Fruit fly (Drosophila melanogaster): Measurements from ENCODE around the gene Oseg5.

The Oseg5 gene

DNA sequence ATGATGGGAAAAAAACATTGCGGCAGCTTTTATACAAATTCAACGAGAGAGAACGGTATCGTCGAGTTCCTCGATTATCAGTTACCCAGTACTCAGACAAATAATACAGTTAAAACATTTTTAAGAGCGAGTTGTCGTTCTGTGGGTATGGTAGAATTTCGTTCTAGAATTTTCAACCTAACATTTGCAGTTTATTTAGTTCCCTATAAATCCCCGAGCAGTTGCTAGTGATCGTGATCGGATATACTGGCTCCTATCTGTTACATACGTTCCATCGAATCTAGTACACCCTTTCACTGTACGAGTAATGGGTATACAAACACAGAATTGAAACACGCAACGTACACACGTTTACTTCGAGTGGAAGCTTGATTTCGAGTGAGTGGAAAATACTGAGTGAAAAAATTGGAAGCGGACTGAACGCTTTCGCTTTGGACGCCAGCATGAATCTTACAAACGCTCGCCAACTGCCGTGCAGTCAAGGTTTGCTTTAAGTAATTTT, 29.2 kb upstream of the Oseg5 start, which contains the start of gene CG9338 (continued):
- TF ChIP-seq CG8119 (GFP tag; IDR thresholded peaks at IDR 0.05) (peak; percentile 78; the same call in 2 of the 3 replicates), CG6276 (GFP tag; optimal IDR thresholded peaks at IDR 0.05) (peak; percentile 87), CG6163 (GFP tag; IDR thresholded peaks at IDR 0.05) (no peak; the same call in 2 of the 3 replicates), Eip75B (GFP tag; optimal IDR thresholded peaks at IDR 0.05) (peak; percentile 80), Ets21C (GFP tag; optimal IDR thresholded peaks at IDR 0.05) (peak; percentile 66), salr (GFP tag; optimal IDR thresholded peaks at IDR 0.05) (peak in 1 of 2 experiments; percentile 53), topi (GFP tag; optimal IDR thresholded peaks at IDR 0.05) (peak; percentile 84), Blimp-1 (GFP tag; optimal IDR thresholded peaks at IDR 0.05) (peak; percentile 83), Eip78C (GFP tag) (peak; percentile 92), spab (GFP tag; optimal IDR thresholded peaks at IDR 0.05) (peak; percentile 67), CG11762 (GFP tag; optimal IDR thresholded peaks at IDR 0.05; ENCODE audit: insufficient read depth) (peak; percentile 78), vri (GFP tag; optimal IDR thresholded peaks at IDR 0.05) (peak; percentile 81), CG32006 (GFP tag; optimal IDR thresholded peaks at IDR 0.05) (peak; percentile 70), CG4318 (GFP tag; optimal IDR thresholded peaks at IDR 0.05) (peak; percentile 28), Hr4 (GFP tag; optimal IDR thresholded peaks at IDR 0.05) (peak; percentile 77), Gug (GFP tag; IDR thresholded peaks at IDR 0.05) (peak; percentile 87), ss (GFP tag; optimal IDR thresholded peaks at IDR 0.05) (peak in 1 of 2 experiments; percentile 88), achi (GFP tag; optimal IDR thresholded peaks at IDR 0.05) (peak; percentile 70), Eip93F (GFP tag; optimal IDR thresholded peaks at IDR 0.05) (no peak), dsx (GFP tag; optimal IDR thresholded peaks at IDR 0.05; ENCODE audit: poor library complexity, severe bottlenecking) (no peak)

DNA sequence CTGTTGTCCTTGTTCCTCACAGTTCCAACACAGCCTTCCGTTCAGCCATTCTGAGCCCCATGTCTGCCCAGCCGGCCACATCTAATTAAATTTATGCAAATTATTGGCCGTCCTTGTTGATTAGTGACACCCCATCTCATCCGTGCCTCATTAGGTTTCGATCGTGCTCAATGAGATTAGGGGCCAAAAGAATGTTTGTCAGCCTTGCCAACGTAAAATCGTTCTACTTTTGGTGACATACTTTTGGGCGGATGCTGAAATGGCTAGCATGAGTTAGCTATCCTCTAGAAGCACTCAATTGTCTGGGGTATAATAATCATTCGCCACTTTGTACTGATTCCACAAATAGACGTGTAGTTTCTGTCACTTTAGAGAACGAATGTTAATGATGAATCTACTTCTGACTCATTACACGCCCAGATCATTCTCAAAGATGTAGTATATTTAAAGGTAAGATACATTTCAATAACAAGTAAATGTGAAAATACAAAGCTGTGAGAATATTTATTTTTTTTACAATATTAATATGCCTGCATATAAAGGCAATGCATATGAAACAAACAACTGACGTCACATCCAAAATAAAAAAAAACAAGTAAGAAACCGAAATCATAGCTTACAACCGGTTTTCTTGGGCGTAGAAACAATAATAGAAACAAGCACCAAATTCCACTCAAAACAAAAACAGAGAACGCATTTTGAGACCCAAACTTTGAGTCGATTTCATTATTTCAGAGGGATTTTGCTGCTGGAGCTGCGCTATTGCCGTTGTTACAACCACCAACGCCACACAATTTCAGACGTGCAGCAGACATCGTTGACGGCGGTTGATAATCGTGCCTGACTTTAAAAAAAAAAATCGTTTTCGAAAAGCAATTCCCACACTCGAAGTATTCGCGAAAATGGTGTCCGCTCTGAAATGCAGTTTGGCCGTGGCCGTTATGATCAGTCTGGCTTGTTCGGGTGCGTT, 23.0 kb upstream of the Oseg5 start, which contains the start of gene bero:
TSS of gene bero (plus strand) at position 325 of the 970 bp plus-strand sequence.
- TF ChIP-seq Lpt (GFP tag; optimal IDR thresholded peaks at IDR 0.05) (no peak), Ets96B (tag; optimal IDR thresholded peaks at IDR 0.05) (no peak), CG10669 (GFP tag; optimal IDR thresholded peaks at IDR 0.05) (no peak), fkh (GFP tag; optimal IDR thresholded peaks at IDR 0.05) (peak; percentile 7), CG8119 (GFP tag; IDR thresholded peaks at IDR 0.05) (no peak), CG3032 (tag; optimal IDR thresholded peaks at IDR 0.05) (no peak), fd85E (GFP tag; optimal IDR thresholded peaks at IDR 0.05) (no peak), CG4318 (GFP tag; optimal IDR thresholded peaks at IDR 0.05) (no peak), Sox14 (GFP tag; optimal IDR thresholded peaks at IDR 0.05) (no peak), CG9139 (GFP tag; optimal IDR thresholded peaks at IDR 0.05) (no peak), Sox102F (GFP tag; optimal IDR thresholded peaks at IDR 0.05) (no peak), spab (GFP tag; optimal IDR thresholded peaks at IDR 0.05) (no peak), dac (GFP tag; optimal IDR thresholded peaks at IDR 0.05) (no peak), Eip78C (GFP tag) (peak; percentile 49)

DNA sequence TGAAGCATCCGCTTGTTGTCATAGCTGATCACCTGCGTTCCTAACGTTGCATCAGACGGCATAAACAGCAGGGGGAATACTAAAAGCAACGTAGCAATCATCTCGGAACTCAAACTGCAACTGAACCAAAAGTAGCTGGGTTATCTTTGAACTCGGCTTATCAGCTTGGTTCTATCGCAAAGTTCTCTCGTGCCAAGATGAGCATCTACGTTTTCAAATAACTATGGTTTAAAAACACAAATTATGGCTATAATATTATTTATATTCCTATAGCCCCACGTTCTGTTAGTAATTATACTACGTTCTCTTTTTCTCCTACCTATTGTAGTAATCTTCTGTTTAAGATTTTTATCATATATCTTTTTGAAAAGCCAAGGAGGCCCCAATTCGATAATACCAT, 22.2 kb upstream of the Oseg5 start, which contains the start of gene CG14400:
TSS of gene CG14400 (minus strand) at position 101 of the 400 bp plus-strand sequence.
- TF ChIP-seq Lpt (GFP tag; optimal IDR thresholded peaks at IDR 0.05): no peak
- TF ChIP-seq OdsH (GFP tag; optimal IDR thresholded peaks at IDR 0.05): no peak
- no peak for TF ChIP-seq salr (GFP tag; optimal IDR thresholded peaks at IDR 0.05)
- no peak for TF ChIP-seq cyc (GFP tag; optimal IDR thresholded peaks at IDR 0.05)
- no peak for TF ChIP-seq Hr39 (GFP tag; optimal IDR thresholded peaks at IDR 0.05)
- TF ChIP-seq Ets21C (GFP tag; optimal IDR thresholded peaks at IDR 0.05): no peak
- no peak for TF ChIP-seq CG11902 (GFP tag; optimal IDR thresholded peaks at IDR 0.05)
- TF ChIP-seq fd85E (GFP tag; optimal IDR thresholded peaks at IDR 0.05): no peak
- TF ChIP-seq vri (GFP tag; optimal IDR thresholded peaks at IDR 0.05): no peak
- no peak for TF ChIP-seq CG6792 (GFP tag; optimal IDR thresholded peaks at IDR 0.05)
- TF ChIP-seq lz (GFP tag; optimal IDR thresholded peaks at IDR 0.05): no peak
- TF ChIP-seq CG9139 (GFP tag; optimal IDR thresholded peaks at IDR 0.05): no peak
- no peak for TF ChIP-seq dac (GFP tag; optimal IDR thresholded peaks at IDR 0.05)
- TF ChIP-seq fkh (GFP tag; optimal IDR thresholded peaks at IDR 0.05): no peak
- no peak for TF ChIP-seq Hr4 (GFP tag; optimal IDR thresholded peaks at IDR 0.05)

Measured in whole organism, prepupa.